Worm (Caenorhabditis elegans) whole organism, dauer: ENCODE results near the gene T24D5.3.

ENCODE experiments used
- unc-62 ChIP-seq: sonication (generic microtip); optimal IDR thresholded peaks from 2 replicates; lab custom pipeline; 2017; ENCODE audit warnings: missing biosample characterization, missing genetic modification reagents, missing genetic modification characterization

The T24D5.3 gene

DNA sequence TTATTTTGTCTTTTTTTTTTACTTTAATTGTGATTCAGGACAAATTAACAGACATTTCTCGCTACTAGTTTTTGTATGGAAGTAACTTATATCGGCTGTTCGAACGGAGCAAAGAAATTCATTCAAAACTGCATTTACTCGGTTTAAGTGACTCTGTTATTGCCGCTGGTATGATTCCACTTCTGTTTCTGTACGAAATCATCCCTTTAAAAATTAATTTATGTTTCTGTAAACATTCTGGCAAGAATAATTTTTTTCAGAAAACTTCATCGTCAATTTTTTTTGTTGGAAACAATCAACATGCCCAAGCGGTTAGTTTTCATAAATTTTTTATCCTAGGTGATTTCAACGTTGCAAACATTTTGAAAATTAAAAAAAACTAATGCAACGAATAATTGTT is at the start of gene T24D5.3:
Gene T24D5.3, plus strand, starts transcription at position 301 of the 400 bp plus-strand sequence.
- no peak for TF ChIP-seq unc-62 (GFP tag; lab: Kevin White, UChicago)

ce11 chrX:12532405-12532804 is 47.5 kb upstream of the T24D5.3 start:
- TF ChIP-seq unc-62 (GFP tag; lab: Kevin White, UChicago): no peak

DNA sequence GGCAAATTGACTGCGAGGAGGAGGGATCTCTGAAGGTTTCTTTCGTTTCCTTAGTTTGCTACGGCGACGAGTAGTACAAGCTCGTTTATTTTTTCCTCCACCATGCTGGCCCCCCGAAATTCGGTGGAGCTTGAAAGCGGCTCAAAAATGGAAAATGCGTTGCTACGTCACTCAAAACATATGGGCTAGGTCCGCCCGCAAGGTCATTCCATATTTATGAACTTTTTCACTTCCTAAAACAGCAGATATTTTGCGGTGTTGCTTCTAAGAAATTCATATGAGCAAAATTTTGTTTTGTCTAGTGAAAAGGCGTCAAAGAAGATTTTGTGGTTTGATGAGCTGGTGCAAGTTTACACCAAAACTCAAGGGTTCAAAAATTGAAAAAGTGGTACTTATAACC is 45.4 kb upstream of the T24D5.3 start:
- no peak for TF ChIP-seq unc-62 (GFP tag; lab: Kevin White, UChicago)

ce11 chrX:12538794-12539193 is 41.1 kb upstream of the T24D5.3 start:
- TF ChIP-seq unc-62 (GFP tag; lab: Kevin White, UChicago): no peak

- TF ChIP-seq unc-62 (GFP tag; lab: Kevin White, UChicago): no peak
Observed at ce11 chrX:12545100-12545499, 34.8 kb upstream of the T24D5.3 start.

DNA sequence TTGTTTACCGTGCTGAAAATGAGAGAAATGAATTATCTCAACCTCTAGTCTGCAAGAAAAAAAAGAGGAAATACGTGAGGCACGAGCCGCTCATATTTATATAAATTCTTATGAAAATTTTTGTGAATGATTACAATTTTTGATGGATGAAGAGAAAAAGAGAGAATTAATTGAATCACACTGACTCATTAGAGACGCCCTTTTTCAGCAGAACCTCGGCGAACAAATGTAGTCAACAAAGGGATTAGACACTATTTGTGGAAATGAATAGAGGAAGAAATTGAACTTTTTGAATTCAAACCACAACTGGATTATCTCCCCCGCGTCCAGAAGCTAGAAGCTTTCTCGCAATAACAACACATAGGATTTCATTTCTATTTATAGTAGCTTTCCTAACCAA is 33.1 kb upstream of the T24D5.3 start:
- TF ChIP-seq unc-62 (GFP tag; lab: Kevin White, UChicago): no peak

ce11 chrX:12549056-12549455 is 30.8 kb upstream of the T24D5.3 start:
- TF ChIP-seq unc-62 (GFP tag; lab: Kevin White, UChicago): no peak

DNA sequence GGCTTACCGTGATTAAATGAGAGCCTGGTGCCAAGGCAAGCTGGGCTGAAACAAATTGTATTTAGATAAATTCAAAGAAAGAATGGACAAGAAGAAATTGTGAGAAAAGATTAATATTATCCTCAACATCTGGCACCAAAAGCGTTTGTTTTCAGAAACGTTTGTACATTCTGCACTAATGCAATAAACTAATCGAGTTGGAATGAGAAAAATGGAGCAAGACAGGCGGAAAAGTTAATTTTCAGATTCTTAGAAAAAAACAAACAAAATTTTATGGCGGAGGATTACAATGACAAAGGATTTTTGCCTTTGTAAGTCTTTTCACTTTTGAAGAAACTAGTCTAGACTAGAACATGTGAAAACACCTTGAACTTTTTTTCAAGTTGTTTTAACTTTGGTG is 28.2 kb upstream of the T24D5.3 start, which contains the start of gene npr-4:
Gene npr-4, minus strand, starts transcription at position 52 of the 400 bp plus-strand sequence.
- no peak for TF ChIP-seq unc-62 (GFP tag; lab: Kevin White, UChicago)

- no peak for TF ChIP-seq unc-62 (GFP tag; lab: Kevin White, UChicago)
Observed at ce11 chrX:12563589-12563988, 16.3 kb upstream of the T24D5.3 start.

DNA sequence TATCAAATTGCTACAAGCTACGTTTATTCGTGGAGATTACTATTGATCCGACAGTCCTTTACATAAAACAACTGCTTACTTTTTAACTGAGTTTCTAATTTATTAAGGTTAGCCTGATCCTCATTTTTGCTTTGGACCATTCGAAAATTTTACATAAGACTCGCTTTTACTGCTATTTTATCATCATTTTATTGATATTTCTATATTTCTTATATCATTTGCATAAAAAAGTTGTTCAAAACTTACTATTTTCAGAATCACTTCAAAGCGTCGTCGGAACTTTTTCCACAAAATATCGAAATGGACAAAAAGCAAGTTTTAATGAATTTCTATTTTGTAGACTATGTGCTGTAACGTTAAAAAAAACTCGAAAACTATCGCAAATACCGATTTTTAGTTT is 5.4 kb upstream of the T24D5.3 start, which contains the start of gene T24D5.1:
Gene T24D5.1, plus strand, starts transcription at position 301 of the 400 bp plus-strand sequence.
- no peak for TF ChIP-seq unc-62 (GFP tag; lab: Kevin White, UChicago)

ce11 chrX:12583497-12583896 is 3.6 kb downstream of the T24D5.3 start:
- TF ChIP-seq unc-62 (GFP tag; lab: Kevin White, UChicago): no peak

DNA sequence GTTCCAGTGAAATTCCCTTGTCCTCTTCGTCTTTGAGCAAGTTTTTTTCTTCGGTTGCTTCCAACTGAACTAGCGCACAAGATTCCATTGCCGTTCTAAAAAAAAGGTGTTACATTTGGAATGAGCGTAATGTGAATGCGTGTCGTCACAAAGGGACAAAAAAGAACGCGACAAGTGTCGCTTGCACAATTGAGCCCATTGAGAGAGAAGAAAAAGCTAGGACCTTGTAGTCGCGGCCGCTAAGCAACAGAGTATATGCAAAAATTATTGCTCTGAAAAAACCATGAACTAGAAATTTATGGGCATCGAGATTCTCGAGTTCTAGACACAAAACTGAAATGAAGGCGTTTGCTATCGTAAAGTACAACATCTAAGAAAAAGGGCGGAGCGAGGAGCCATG is 6.5 kb downstream of the T24D5.3 start, which contains the start of gene T24D5.2:
Gene T24D5.2, minus strand, starts transcription at position 101 of the 400 bp plus-strand sequence.
- no peak for TF ChIP-seq unc-62 (GFP tag; lab: Kevin White, UChicago)

DNA sequence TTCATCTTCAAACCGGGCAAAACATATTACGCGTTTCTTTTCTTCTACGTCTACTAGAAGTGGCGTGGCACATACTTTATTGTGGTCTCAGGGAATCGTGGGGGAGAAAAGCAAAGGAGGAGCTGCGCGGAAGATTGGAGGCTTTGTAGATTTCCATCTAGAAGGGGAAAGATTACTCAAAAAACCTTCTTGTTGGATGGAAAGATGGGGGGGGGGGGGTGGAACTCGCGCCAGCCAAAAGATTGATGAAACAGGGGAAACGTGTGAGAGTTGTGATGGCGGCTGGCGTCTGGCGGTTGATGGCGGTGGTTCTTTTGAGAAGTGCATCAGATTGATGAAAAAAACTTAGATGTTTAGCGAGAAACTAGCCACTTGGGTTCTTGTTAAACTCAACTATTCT is 9.6 kb downstream of the T24D5.3 start:
- no peak for TF ChIP-seq unc-62 (GFP tag; lab: Kevin White, UChicago)

- TF ChIP-seq unc-62 (GFP tag; lab: Kevin White, UChicago): no peak
Observed at ce11 chrX:12595217-12595616, 15.3 kb downstream of the T24D5.3 start.

DNA sequence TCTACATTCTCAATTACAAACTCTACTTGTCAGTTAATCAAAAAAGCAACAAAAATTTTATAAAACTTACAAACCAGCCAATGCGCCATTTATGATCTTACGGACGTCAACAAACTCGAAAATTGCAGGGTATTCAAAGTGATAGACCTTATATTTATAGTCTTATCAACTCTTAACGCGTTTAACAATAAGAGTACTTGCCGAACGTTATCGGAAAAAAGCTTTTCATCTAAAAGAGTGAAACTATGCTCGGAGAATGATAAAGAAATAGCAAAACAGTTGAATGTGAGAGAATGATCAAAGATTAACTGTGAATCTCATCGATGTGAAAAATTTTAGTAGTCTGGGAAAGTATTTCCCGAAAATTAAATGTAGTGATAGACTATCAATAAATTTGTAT is 16.1 kb downstream of the T24D5.3 start:
- no peak for TF ChIP-seq unc-62 (GFP tag; lab: Kevin White, UChicago)

- no peak for TF ChIP-seq unc-62 (GFP tag; lab: Kevin White, UChicago)
Observed at ce11 chrX:12596868-12597267, 17.0 kb downstream of the T24D5.3 start, which contains the start of gene T24D5.4. TSS of gene T24D5.4 (plus strand) at chrX:12597168.

DNA sequence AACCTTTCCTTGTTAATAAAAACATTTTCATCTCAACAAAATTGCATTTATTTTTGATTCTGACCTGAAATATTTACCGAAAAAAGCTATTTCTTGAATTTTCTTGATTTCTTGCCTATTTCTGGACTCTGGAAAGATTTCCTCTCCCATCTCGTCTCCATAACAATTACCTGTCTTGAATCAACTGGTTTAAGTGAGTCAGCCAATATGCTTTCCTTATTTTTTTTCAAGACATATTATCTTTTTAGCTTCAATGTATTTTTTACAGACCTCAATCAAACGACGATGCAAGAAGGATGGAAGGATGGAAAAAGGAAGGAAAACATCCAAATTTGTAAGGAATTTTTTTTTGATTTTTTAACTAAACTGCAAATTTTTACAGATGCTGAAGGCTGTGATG is 22.7 kb downstream of the T24D5.3 start:
- no peak for TF ChIP-seq unc-62 (GFP tag; lab: Kevin White, UChicago)
